Worm (Caenorhabditis elegans) whole organism, L3 larva: ENCODE data around the gene T25B9.3.

Experiments used
- R02D3.7 ChIP-seq: fragments of 150-350 bp; optimal IDR thresholded peaks from 2 replicates; lab custom pipeline; 2014; ENCODE audit warnings: missing biosample characterization, missing genetic modification characterization
- ZK546.5 ChIP-seq: sonication (generic microtip); optimal IDR thresholded peaks from 2 replicates; lab custom pipeline; 2017; ENCODE audit warnings: missing biosample characterization, missing genetic modification characterization
- aly-2 ChIP-seq: fragments of 150-350 bp; optimal IDR thresholded peaks from 2 replicates; lab custom pipeline; 2014; ENCODE audit warnings: missing biosample characterization, missing genetic modification characterization
- ama-1 ChIP-seq: fragments of 150-350 bp; optimal IDR thresholded peaks from 2 replicates; lab custom pipeline; 2018
- ceh-16 ChIP-seq: sonication (generic microtip); optimal IDR thresholded peaks from 2 replicates; lab custom pipeline; 2017; ENCODE audit warnings: missing biosample characterization, missing genetic modification characterization
- ceh-28 ChIP-seq: fragments of 150-350 bp; optimal IDR thresholded peaks from 2 replicates; lab custom pipeline; 2014; ENCODE audit warnings: missing biosample characterization, missing genetic modification reagents, missing genetic modification characterization
- ceh-82 ChIP-seq: fragments of 150-350 bp; optimal IDR thresholded peaks from 2 replicates; lab custom pipeline; 2014; ENCODE audit warnings: missing biosample characterization, missing genetic modification characterization
- daf-12 ChIP-seq: fragments of 150-350 bp; optimal IDR thresholded peaks from 2 replicates; lab custom pipeline; 2014; ENCODE audit warnings: missing biosample characterization, missing genetic modification reagents, missing genetic modification characterization
- egl-27 ChIP-seq: sonication (generic microtip); optimal IDR thresholded peaks from 4 replicates; lab custom pipeline; 2017; ENCODE audit warnings: missing biosample characterization, missing genetic modification reagents, missing genetic modification characterization
- egl-5 ChIP-seq: fragments of 150-350 bp; optimal IDR thresholded peaks from 2 replicates; lab custom pipeline; 2017; ENCODE audit warnings: missing biosample characterization, missing genetic modification reagents, missing genetic modification characterization, inconsistent platforms
- elt-2 ChIP-seq: sonication (generic microtip); optimal IDR thresholded peaks from 2 replicates; lab custom pipeline; 2016; ENCODE audit warnings: missing genetic modification reagents, mild to moderate bottlenecking, missing genetic modification characterization, missing compliant biosample characterization
- elt-3 ChIP-seq, 3 experiments: fragments of 150-350 bp in 1 of 3; sonication (generic microtip) in 2 of 3; optimal IDR thresholded peaks; 2 replicates in 2 of 3; 4 replicates in 1 of 3; lab custom pipeline; 2014 to 2017; ENCODE audit warnings: missing biosample characterization in 3 of 3, missing genetic modification characterization in 3 of 3
- eor-1 ChIP-seq, 2 experiments: fragments of 150-350 bp; optimal IDR thresholded peaks; 2 replicates each; lab custom pipeline; 2014 to 2018; ENCODE audit warnings: missing biosample characterization in 2 of 2, missing genetic modification characterization in 2 of 2
- fkh-2 ChIP-seq: fragments of 150-350 bp; optimal IDR thresholded peaks from 2 replicates; lab custom pipeline; 2014; ENCODE audit warnings: missing biosample characterization, missing genetic modification reagents, missing genetic modification characterization
- fos-1 ChIP-seq: fragments of 150-350 bp; optimal IDR thresholded peaks from 2 replicates; lab custom pipeline; 2014; ENCODE audit warnings: missing biosample characterization, missing genetic modification characterization
- jun-1 ChIP-seq: fragments of 150-350 bp; optimal IDR thresholded peaks from 2 replicates; lab custom pipeline; 2014; ENCODE audit warnings: missing biosample characterization, missing genetic modification reagents, missing genetic modification characterization
- lin-39 ChIP-seq: fragments of 150-350 bp; optimal IDR thresholded peaks from 2 replicates; lab custom pipeline; 2018; ENCODE audit warnings: missing biosample characterization, missing genetic modification reagents, missing genetic modification characterization
- lsy-12 ChIP-seq: sonication (generic microtip); optimal IDR thresholded peaks from 2 replicates; lab custom pipeline; 2016; ENCODE audit warnings: mild to moderate bottlenecking, missing genetic modification characterization, missing compliant biosample characterization
- mdl-1 ChIP-seq: fragments of 150-350 bp; optimal IDR thresholded peaks from 2 replicates; lab custom pipeline; 2014; ENCODE audit warnings: missing biosample characterization, missing genetic modification characterization
- mml-1 ChIP-seq: fragments of 150-350 bp; sonication (generic microtip); optimal IDR thresholded peaks from 3 replicates; lab custom pipeline; 2014; ENCODE audit warnings: missing biosample characterization, missing genetic modification characterization
- nfya-1 ChIP-seq: sonication (generic microtip); optimal IDR thresholded peaks from 2 replicates; lab custom pipeline; 2017; ENCODE audit warnings: missing genetic modification characterization, mild to moderate bottlenecking, missing compliant biosample characterization, antibody characterized with exemption, moderate library complexity; ENCODE audit not compliant: insufficient read depth
- nhr-11 ChIP-seq: fragments of 150-350 bp; optimal IDR thresholded peaks from 2 replicates; lab custom pipeline; 2014; ENCODE audit warnings: missing biosample characterization, missing genetic modification characterization
- nhr-23 ChIP-seq: fragments of 150-350 bp; optimal IDR thresholded peaks from 2 replicates; lab custom pipeline; 2014; ENCODE audit warnings: missing biosample characterization, missing genetic modification reagents, missing genetic modification characterization
- nhr-237 ChIP-seq: fragments of 150-350 bp; optimal IDR thresholded peaks from 2 replicates; lab custom pipeline; 2014; ENCODE audit warnings: missing biosample characterization, missing genetic modification characterization
- nhr-25 ChIP-seq: sonication (generic microtip); optimal IDR thresholded peaks from 2 replicates; lab custom pipeline; 2017; ENCODE audit warnings: missing biosample characterization, missing genetic modification characterization
- nhr-28 ChIP-seq: fragments of 150-350 bp; optimal IDR thresholded peaks from 2 replicates; lab custom pipeline; 2014; ENCODE audit warnings: missing biosample characterization, missing genetic modification characterization
- nhr-43 ChIP-seq: sonication (generic microtip); optimal IDR thresholded peaks from 2 replicates; lab custom pipeline; 2016; ENCODE audit warnings: mild to moderate bottlenecking, missing genetic modification characterization, missing compliant biosample characterization; ENCODE audit not compliant: poor library complexity, severe bottlenecking
- nhr-76 ChIP-seq: fragments of 150-350 bp; sonication (generic microtip); optimal IDR thresholded peaks from 5 replicates; lab custom pipeline; 2014; ENCODE audit warnings: missing biosample characterization, missing genetic modification characterization
- nhr-77 ChIP-seq: fragments of 150-350 bp; optimal IDR thresholded peaks from 2 replicates; lab custom pipeline; 2014; ENCODE audit warnings: missing biosample characterization, missing genetic modification characterization
- pha-4 ChIP-seq: fragments of 150-350 bp; optimal IDR thresholded peaks from 2 replicates; lab custom pipeline; 2014; ENCODE audit warnings: missing biosample characterization, missing genetic modification reagents, missing genetic modification characterization
- pqm-1 ChIP-seq: fragments of 150-350 bp; optimal IDR thresholded peaks from 2 replicates; lab custom pipeline; 2017; ENCODE audit warnings: missing biosample characterization, missing genetic modification characterization, inconsistent platforms
- sea-2 ChIP-seq: fragments of 150-350 bp; sonication (generic microtip); optimal IDR thresholded peaks from 4 replicates; lab custom pipeline; 2014; ENCODE audit warnings: missing biosample characterization, missing genetic modification reagents, missing genetic modification characterization
- skn-1 ChIP-seq: fragments of 150-350 bp; optimal IDR thresholded peaks from 2 replicates; lab custom pipeline; 2014; ENCODE audit warnings: missing biosample characterization, missing genetic modification characterization
- snpc-4 ChIP-seq: fragments of 150-350 bp; optimal IDR thresholded peaks from 2 replicates; lab custom pipeline; 2014; ENCODE audit warnings: missing biosample characterization, missing genetic modification characterization
- tbx-2 ChIP-seq: sonication (generic microtip); optimal IDR thresholded peaks from 2 replicates; lab custom pipeline; 2016; ENCODE audit warnings: mild to moderate bottlenecking, missing genetic modification characterization, missing compliant biosample characterization
- unc-39 ChIP-seq: sonication (generic microtip); optimal IDR thresholded peaks from 4 replicates; lab custom pipeline; 2017; ENCODE audit warnings: missing biosample characterization, missing genetic modification characterization
- unc-62 ChIP-seq: fragments of 150-350 bp; sonication (generic microtip); optimal IDR thresholded peaks from 4 replicates; lab custom pipeline; 2014; ENCODE audit warnings: missing biosample characterization, missing genetic modification reagents, missing genetic modification characterization
- zag-1 ChIP-seq: fragments of 150-350 bp; optimal IDR thresholded peaks from 2 replicates; lab custom pipeline; 2014; ENCODE audit warnings: missing biosample characterization, missing genetic modification characterization
- ztf-11 ChIP-seq: fragments of 150-350 bp; optimal IDR thresholded peaks from 2 replicates; lab custom pipeline; 2014; ENCODE audit warnings: missing biosample characterization, missing genetic modification characterization

Gene T25B9.3

ce11 chrIV:10778582-10778981 lies 34.0 kb downstream of the T25B9.3 start:
- TF ChIP-seq lsy-12 (tag; lab: Kevin White, UChicago) (peak; percentile 18), egl-27 (no peak), ceh-28 (tag; lab: Kevin White, UChicago) (peak; percentile 25), mml-1 (tag; lab: Kevin White, UChicago) (no peak), nhr-43 (tag; lab: Kevin White, UChicago) (peak; percentile 32), ama-1 (lab: Kevin White, UChicago) (peak; percentile 31), nhr-23 (tag; lab: Kevin White, UChicago) (peak; percentile 71)

ce11 chrIV:10779328-10779727 lies 34.8 kb downstream of the T25B9.3 start:
- TF ChIP-seq ama-1 (lab: Kevin White, UChicago) (no peak), nhr-43 (tag; lab: Kevin White, UChicago) (peak; percentile 16)

DNA sequence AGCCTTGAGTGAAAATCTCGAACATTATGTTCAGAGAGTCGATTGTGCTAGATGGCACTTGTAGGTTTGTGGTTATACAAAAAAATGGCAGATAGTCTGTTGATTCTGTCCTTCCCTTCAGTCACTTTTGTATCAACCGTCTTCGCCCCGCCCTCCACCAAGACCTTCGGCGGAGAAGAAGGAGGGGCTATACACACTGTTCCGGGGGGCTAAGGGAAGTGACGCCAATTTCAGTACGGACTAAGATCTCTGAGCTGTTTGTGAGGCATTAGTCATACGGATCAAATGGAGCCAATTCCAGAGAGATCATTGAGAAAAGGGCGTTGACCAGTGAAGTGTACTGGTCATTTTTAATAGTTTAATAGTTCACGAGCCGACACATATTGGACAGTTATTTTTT lies 36.0 kb downstream of the T25B9.3 start, which contains the start of gene swt-3:
Gene swt-3, minus strand, starts transcription at position 101 of the 400 bp plus-strand sequence.
- TF ChIP-seq nhr-23 (tag; lab: Kevin White, UChicago): no peak
- TF ChIP-seq fkh-2: no peak
- TF ChIP-seq nhr-25 (tag; lab: Kevin White, UChicago): no peak
- no peak for TF ChIP-seq ceh-82

ce11 chrIV:10781346-10781745 lies 36.8 kb downstream of the T25B9.3 start:
- TF ChIP-seq mml-1 (tag; lab: Kevin White, UChicago) (no peak), elt-3 (tag; optimal IDR thresholded peaks at IDR 0.05; lab: Kevin White, UChicago) (peak in 1 of 3 experiments; percentile 21), snpc-4 (no peak)

- TF ChIP-seq mml-1 (tag; lab: Kevin White, UChicago) (peak; percentile 22), eor-1 (tag; optimal IDR thresholded peaks at IDR 0.05; lab: Kevin White, UChicago) (no peak), nfya-1 (peak; percentile 73), nhr-76 (tag; lab: Kevin White, UChicago) (no peak), elt-3 (tag; optimal IDR thresholded peaks at IDR 0.05; lab: Kevin White, UChicago) (peak in 2 of 3 experiments; percentile 43 to 69), nhr-25 (tag; lab: Kevin White, UChicago) (peak; percentile 72), egl-27 (peak; percentile 26), nhr-43 (tag; lab: Kevin White, UChicago) (peak; percentile 92), mdl-1 (tag; lab: Kevin White, UChicago) (peak; percentile 58), nhr-11 (tag; lab: Kevin White, UChicago) (no peak), nhr-23 (tag; lab: Kevin White, UChicago) (peak; percentile 91), zag-1 (tag; lab: Kevin White, UChicago) (no peak), aly-2 (tag; lab: Kevin White, UChicago) (no peak), ceh-28 (tag; lab: Kevin White, UChicago) (peak; percentile 18), pha-4 (no peak), lsy-12 (tag; lab: Kevin White, UChicago) (peak; percentile 19)
These were observed 37.4 kb downstream of the T25B9.3 start for ce11 chrIV:10782014-10782413.

DNA sequence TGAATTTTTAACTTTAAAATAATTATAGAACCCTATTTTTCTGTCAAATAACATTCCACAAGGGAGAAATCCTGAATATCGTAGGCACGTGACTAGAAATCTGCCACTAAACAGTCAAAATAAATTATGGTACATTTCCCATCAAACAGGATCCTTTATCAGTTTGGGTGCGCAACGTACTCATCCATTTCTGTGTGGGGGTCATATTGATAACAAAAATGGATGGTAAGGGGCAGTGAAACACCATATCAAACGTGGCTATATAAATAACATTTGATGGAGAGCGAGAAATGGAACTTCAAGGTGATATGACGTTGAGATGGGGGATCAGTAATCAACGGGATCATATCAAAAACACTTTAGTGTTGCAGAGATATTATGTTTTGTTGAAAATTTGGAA lies 39.5 kb downstream of the T25B9.3 start:
- no peak for TF ChIP-seq lin-39 (tag; lab: Kevin White, UChicago)
- TF ChIP-seq nhr-25 (tag; lab: Kevin White, UChicago): peak; percentile 38
- no peak for TF ChIP-seq ztf-11 (tag; lab: Kevin White, UChicago)
- no peak for TF ChIP-seq ama-1 (lab: Kevin White, UChicago)
- TF ChIP-seq mml-1 (tag; lab: Kevin White, UChicago): no peak
- TF ChIP-seq fos-1 (tag; lab: Kevin White, UChicago): no peak
- no peak for TF ChIP-seq elt-2 (tag; lab: Kevin White, UChicago)
- no peak for TF ChIP-seq zag-1 (tag; lab: Kevin White, UChicago)
- no peak for TF ChIP-seq mdl-1 (tag; lab: Kevin White, UChicago)
- no peak for TF ChIP-seq daf-12
- no peak for TF ChIP-seq nhr-77 (tag; lab: Kevin White, UChicago)
- no peak for TF ChIP-seq pha-4
- no peak for TF ChIP-seq egl-27
- TF ChIP-seq skn-1 (tag; lab: Kevin White, UChicago): no peak
- no peak for TF ChIP-seq unc-62 (GFP tag; lab: Kevin White, UChicago)
- peak; percentile 69 for TF ChIP-seq nhr-43 (tag; lab: Kevin White, UChicago)
- peak; percentile 63 for TF ChIP-seq nhr-23 (tag; lab: Kevin White, UChicago)
- peak in 2 of 3 experiments; percentile 67 to 73 for TF ChIP-seq elt-3 (tag; optimal IDR thresholded peaks at IDR 0.05; lab: Kevin White, UChicago)
- TF ChIP-seq ceh-16 (tag; lab: Kevin White, UChicago): no peak
- no peak for TF ChIP-seq aly-2 (tag; lab: Kevin White, UChicago)
- no peak for TF ChIP-seq unc-39 (tag; lab: Kevin White, UChicago)
- TF ChIP-seq sea-2 (GFP tag; lab: Kevin White, UChicago): no peak
- TF ChIP-seq ceh-82: no peak
- TF ChIP-seq pqm-1 (tag; lab: Kevin White, UChicago): no peak
- no peak for TF ChIP-seq egl-5 (tag; lab: Kevin White, UChicago)
- no peak for TF ChIP-seq tbx-2 (tag; lab: Kevin White, UChicago)
- TF ChIP-seq R02D3.7 (tag; lab: Kevin White, UChicago): no peak
- no peak for TF ChIP-seq jun-1 (tag; lab: Kevin White, UChicago)
- no peak for TF ChIP-seq ZK546.5 (tag; lab: Kevin White, UChicago)
- no peak for TF ChIP-seq nhr-237 (tag; lab: Kevin White, UChicago)
- TF ChIP-seq nhr-28: no peak
